Worm (Caenorhabditis elegans) whole organism, L1 larva: ENCODE data around the gene C03B1.2.

Source experiments
- ceh-82 ChIP-seq, 3 experiments: fragments of 150-350 bp in 1 of 3; sonication (generic microtip) in 2 of 3; optimal IDR thresholded peaks; 2 replicates each; lab custom pipeline; 2014 to 2017; ENCODE audit warnings: missing biosample characterization in 3 of 3, missing genetic modification characterization in 3 of 3
- ceh-88 ChIP-seq: fragments of 200-800 bp; sonication (Bioruptor generic); IDR thresholded peaks from 2 replicates; pipeline ENCODE4 v1.3.6; 2022; ENCODE audit warnings: missing genetic modification characterization, missing compliant biosample characterization
- ceh-90 ChIP-seq: sonication (generic microtip); optimal IDR thresholded peaks from 2 replicates; lab custom pipeline; 2016; ENCODE audit warnings: missing genetic modification characterization, missing compliant biosample characterization
- ces-1 ChIP-seq: fragments of 150-350 bp; optimal IDR thresholded peaks from 2 replicates; lab custom pipeline; 2014; ENCODE audit warnings: missing biosample characterization, missing genetic modification reagents, missing genetic modification characterization
- efl-1 ChIP-seq, 4 experiments: fragments of 150-350 bp; optimal IDR thresholded peaks in 3 of 4; peaks in 1 of 4; 1 replicate in 1 of 4; 2 replicates in 3 of 4; lab custom pipeline; 2014; ENCODE audit warnings: missing biosample characterization in 2 of 4, missing genetic modification characterization in 2 of 4, missing genetic modification reagents in 2 of 4
- egl-27 ChIP-seq, 2 experiments: fragments of 150-350 bp in 1 of 2; sonication (generic microtip); optimal IDR thresholded peaks; 3 replicates each; lab custom pipeline; 2017 to 2018; ENCODE audit warnings: missing biosample characterization in 2 of 2, missing genetic modification characterization in 2 of 2, missing genetic modification reagents in 2 of 2
- elt-2 ChIP-seq: sonication (generic microtip); optimal IDR thresholded peaks from 2 replicates; lab custom pipeline; 2016; ENCODE audit warnings: missing genetic modification characterization, mild to moderate bottlenecking, inconsistent platforms, missing compliant biosample characterization, missing genetic modification reagents
- fkh-10 ChIP-seq: sonication (generic microtip); optimal IDR thresholded peaks from 2 replicates; lab custom pipeline; 2017; ENCODE audit warnings: missing biosample characterization, missing genetic modification reagents, missing genetic modification characterization
- fkh-8 ChIP-seq: sonication (generic microtip); optimal IDR thresholded peaks from 2 replicates; lab custom pipeline; 2016; ENCODE audit warnings: mild to moderate bottlenecking, missing genetic modification characterization, missing compliant biosample characterization
- fos-1 ChIP-seq: fragments of 150-350 bp; optimal IDR thresholded peaks from 2 replicates; lab custom pipeline; 2014; ENCODE audit warnings: missing biosample characterization, missing genetic modification characterization
- hlh-17 ChIP-seq: fragments of 200-800 bp; sonication (Bioruptor generic); optimal IDR thresholded peaks from 2 replicates; lab custom pipeline; 2018; ENCODE audit warnings: missing genetic modification characterization, mild to moderate bottlenecking, missing compliant biosample characterization, moderate library complexity, borderline replicate concordance
- hlh-4 ChIP-seq: sonication (generic microtip); optimal IDR thresholded peaks from 2 replicates; lab custom pipeline; 2016; ENCODE audit warnings: mild to moderate bottlenecking, missing genetic modification characterization, missing compliant biosample characterization
- hpl-2 ChIP-seq: fragments of 150-350 bp; optimal IDR thresholded peaks from 2 replicates; lab custom pipeline; 2014; ENCODE audit warnings: missing biosample characterization, missing genetic modification reagents, missing genetic modification characterization
- irx-1 ChIP-seq: sonication (generic microtip); optimal IDR thresholded peaks from 2 replicates; lab custom pipeline; 2016; ENCODE audit warnings: missing genetic modification characterization, missing compliant biosample characterization
- lin-14 ChIP-seq: fragments of 200-800 bp; sonication (Bioruptor generic); optimal IDR thresholded peaks from 2 replicates; lab custom pipeline; 2018; ENCODE audit warnings: mild to moderate bottlenecking, missing genetic modification characterization, moderate library complexity, missing compliant biosample characterization
- lin-15B ChIP-seq: fragments of 150-350 bp; sonication (generic microtip); optimal IDR thresholded peaks from 3 replicates; lab custom pipeline; 2014; ENCODE audit warnings: missing biosample characterization, missing genetic modification characterization
- lin-35 ChIP-seq, 2 experiments: fragments of 150-350 bp; optimal IDR thresholded peaks; 2 replicates each; lab custom pipeline; 2014; ENCODE audit warnings: missing biosample characterization in 2 of 2, missing genetic modification characterization in 2 of 2, missing genetic modification reagents in 2 of 2
- lir-3 ChIP-seq: sonication (generic microtip); optimal IDR thresholded peaks from 2 replicates; lab custom pipeline; 2016; ENCODE audit warnings: mild to moderate bottlenecking, missing genetic modification characterization, moderate library complexity, missing compliant biosample characterization; ENCODE audit not compliant: poor library complexity
- lsy-2 ChIP-seq, 2 experiments: fragments of 150-350 bp; optimal IDR thresholded peaks; 2 replicates each; lab custom pipeline; 2014; ENCODE audit warnings: missing biosample characterization in 2 of 2, missing genetic modification characterization in 2 of 2
- mdl-1 ChIP-seq, 2 experiments: fragments of 150-350 bp; optimal IDR thresholded peaks; 2 replicates each; lab custom pipeline; 2014 to 2017; ENCODE audit warnings: missing biosample characterization in 2 of 2, missing genetic modification characterization in 2 of 2, inconsistent platforms in 1 of 2
- nhr-11 ChIP-seq: fragments of 150-350 bp; optimal IDR thresholded peaks from 2 replicates; lab custom pipeline; 2014; ENCODE audit warnings: missing biosample characterization, missing genetic modification characterization
- nhr-237 ChIP-seq: fragments of 150-350 bp; optimal IDR thresholded peaks from 2 replicates; lab custom pipeline; 2014; ENCODE audit warnings: missing biosample characterization, missing genetic modification characterization
- nhr-47 ChIP-seq: sonication (generic microtip); optimal IDR thresholded peaks from 2 replicates; lab custom pipeline; 2016; ENCODE audit warnings: mild to moderate bottlenecking, missing genetic modification characterization, moderate library complexity, missing compliant biosample characterization
- nhr-71 ChIP-seq: sonication (generic microtip); optimal IDR thresholded peaks from 2 replicates; lab custom pipeline; 2016; ENCODE audit warnings: mild to moderate bottlenecking, missing genetic modification characterization, moderate library complexity, missing compliant biosample characterization
- nhr-76 ChIP-seq: sonication (generic microtip); optimal IDR thresholded peaks from 2 replicates; lab custom pipeline; 2017; ENCODE audit warnings: missing biosample characterization, missing genetic modification characterization
- nhr-77 ChIP-seq: fragments of 150-350 bp; optimal IDR thresholded peaks from 2 replicates; lab custom pipeline; 2014; ENCODE audit warnings: missing biosample characterization, missing genetic modification characterization
- nhr-85 ChIP-seq: sonication (generic microtip); peaks from one replicate; lab custom pipeline; 2016; ENCODE audit warnings: missing genetic modification characterization, inconsistent platforms, missing compliant biosample characterization
- pqm-1 ChIP-seq: sonication (generic microtip); optimal IDR thresholded peaks from 3 replicates; lab custom pipeline; 2017; ENCODE audit warnings: missing biosample characterization, missing genetic modification characterization
- rnt-1 ChIP-seq: sonication (generic microtip); optimal IDR thresholded peaks from 2 replicates; lab custom pipeline; 2016; ENCODE audit warnings: mild to moderate bottlenecking, missing genetic modification characterization, moderate library complexity, missing compliant biosample characterization
- skn-1 ChIP-seq: fragments of 150-350 bp; optimal IDR thresholded peaks from 2 replicates; lab custom pipeline; 2014; ENCODE audit warnings: missing biosample characterization, missing genetic modification characterization
- snpc-4 ChIP-seq: fragments of 150-350 bp; optimal IDR thresholded peaks from 2 replicates; lab custom pipeline; 2014; ENCODE audit warnings: missing biosample characterization, missing genetic modification characterization
- snu-23 ChIP-seq: sonication (generic microtip); optimal IDR thresholded peaks from 2 replicates; lab custom pipeline; 2016; ENCODE audit warnings: missing genetic modification characterization, missing compliant biosample characterization
- sox-4 ChIP-seq: sonication (generic microtip); optimal IDR thresholded peaks from 2 replicates; lab custom pipeline; 2016; ENCODE audit warnings: missing genetic modification characterization, missing compliant biosample characterization
- swsn-7 ChIP-seq: sonication (generic microtip); optimal IDR thresholded peaks from 2 replicates; lab custom pipeline; 2016; ENCODE audit warnings: missing genetic modification characterization, missing compliant biosample characterization
- tbx-2 ChIP-seq: sonication (generic microtip); optimal IDR thresholded peaks from 2 replicates; lab custom pipeline; 2016; ENCODE audit warnings: missing genetic modification characterization, missing compliant biosample characterization
- tlp-1 ChIP-seq: fragments of 150-350 bp; optimal IDR thresholded peaks from 2 replicates; lab custom pipeline; 2014; ENCODE audit warnings: missing biosample characterization, missing genetic modification characterization
- unc-62 ChIP-seq: fragments of 150-350 bp; optimal IDR thresholded peaks from 2 replicates; lab custom pipeline; 2014; ENCODE audit warnings: missing biosample characterization, missing genetic modification reagents, missing genetic modification characterization
- unc-86 ChIP-seq: sonication (generic microtip); optimal IDR thresholded peaks from 2 replicates; lab custom pipeline; 2016; ENCODE audit warnings: missing genetic modification characterization, missing compliant biosample characterization
- unc-98 ChIP-seq: fragments of 200-800 bp; sonication (Bioruptor generic); IDR thresholded peaks from 2 replicates; pipeline ENCODE4 v1.3.6; 2022; ENCODE audit warnings: missing genetic modification characterization, missing compliant biosample characterization
- vab-15 ChIP-seq: sonication (generic microtip); optimal IDR thresholded peaks from 2 replicates; lab custom pipeline; 2017; ENCODE audit warnings: missing genotype, mild to moderate bottlenecking, missing genetic modification characterization, missing compliant biosample characterization
- zip-4 ChIP-seq: fragments of 200-800 bp; sonication (Bioruptor generic); optimal IDR thresholded peaks from 2 replicates; lab custom pipeline; 2018; ENCODE audit warnings: mild to moderate bottlenecking, missing genetic modification characterization, moderate library complexity, missing compliant biosample characterization
- ztf-4 ChIP-seq: fragments of 150-350 bp; optimal IDR thresholded peaks from 2 replicates; lab custom pipeline; 2014; ENCODE audit warnings: missing biosample characterization, missing genetic modification characterization

Gene C03B1.2

DNA sequence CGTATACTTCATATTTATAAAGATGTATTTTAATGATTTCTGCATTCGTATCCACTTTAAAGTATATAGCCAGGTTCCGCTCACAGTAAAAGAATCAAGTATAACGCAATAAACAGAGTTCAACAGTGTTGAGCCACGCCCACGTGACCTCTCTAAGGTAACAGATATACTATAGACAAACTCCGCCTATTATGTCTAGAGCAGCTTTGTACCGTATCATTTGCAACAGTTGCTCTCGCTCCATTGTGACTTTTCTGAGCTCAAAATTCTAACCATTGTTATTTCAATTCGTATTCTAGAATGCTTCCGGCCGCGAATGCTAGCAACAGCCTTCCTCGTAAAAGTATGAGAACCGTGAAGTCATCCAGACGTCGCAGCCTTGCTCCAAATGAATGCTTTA, 3.5 kb downstream of the C03B1.2 start, which contains the start of gene C03B1.17:
TSS of gene C03B1.17 (plus strand) at position 301 of the 400 bp plus-strand sequence.
- TF ChIP-seq nhr-85 (no peak), lir-3 (no peak), egl-27 (tag; optimal IDR thresholded peaks at IDR 0.05; lab: Kevin White, UChicago) (no peak), fkh-8 (no peak), unc-98 (GFP tag; lab: Robert Waterston, UW) (no peak), vab-15 (tag; lab: Kevin White, UChicago) (no peak), nhr-77 (tag; lab: Kevin White, UChicago) (no peak), hlh-4 (tag; lab: Kevin White, UChicago) (no peak), lin-35 (GFP tag; optimal IDR thresholded peaks at IDR 0.05; lab: Kevin White, UChicago) (no peak), lin-14 (GFP tag; lab: Kevin White, UChicago) (no peak), ces-1 (GFP tag; lab: Kevin White, UChicago) (no peak), unc-62 (GFP tag; lab: Kevin White, UChicago) (no peak), swsn-7 (tag; lab: Kevin White, UChicago) (no peak), fos-1 (no peak)

DNA sequence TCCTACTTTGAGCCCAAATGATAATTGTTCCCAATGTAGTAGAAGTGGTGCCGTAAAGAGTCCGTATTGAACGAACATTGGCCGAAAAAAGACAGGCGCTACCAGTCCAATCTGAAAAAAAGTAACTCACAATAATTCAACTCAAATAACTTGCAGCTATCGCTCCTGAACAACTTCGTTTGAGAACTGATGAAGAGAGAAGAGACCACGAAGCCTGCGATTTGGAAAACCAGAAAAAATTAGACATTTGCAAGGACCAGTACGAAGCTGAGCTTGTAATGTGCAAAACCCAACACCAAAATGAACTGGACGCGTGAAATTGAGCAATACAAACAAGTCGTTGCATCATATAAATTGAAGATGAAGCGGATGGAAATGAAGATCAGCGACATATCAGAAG, 4.6 kb downstream of the C03B1.2 start, which contains the start of gene C03B1.1:
TSS of gene C03B1.1 (plus strand) at position 301 of the 400 bp plus-strand sequence.
- TF ChIP-seq egl-27 (tag; optimal IDR thresholded peaks at IDR 0.05; lab: Kevin White, UChicago) (no peak), efl-1 (optimal IDR thresholded peaks at IDR 0.05; lab: Kevin White, UChicago) (no peak), efl-1 (GFP tag; optimal IDR thresholded peaks at IDR 0.05 in 1 of 2; lab: Kevin White, UChicago) (peak in 1 of 2 experiments; percentile 42)
- TF ChIP-seq, all 84 proteins: peak for 1

DNA sequence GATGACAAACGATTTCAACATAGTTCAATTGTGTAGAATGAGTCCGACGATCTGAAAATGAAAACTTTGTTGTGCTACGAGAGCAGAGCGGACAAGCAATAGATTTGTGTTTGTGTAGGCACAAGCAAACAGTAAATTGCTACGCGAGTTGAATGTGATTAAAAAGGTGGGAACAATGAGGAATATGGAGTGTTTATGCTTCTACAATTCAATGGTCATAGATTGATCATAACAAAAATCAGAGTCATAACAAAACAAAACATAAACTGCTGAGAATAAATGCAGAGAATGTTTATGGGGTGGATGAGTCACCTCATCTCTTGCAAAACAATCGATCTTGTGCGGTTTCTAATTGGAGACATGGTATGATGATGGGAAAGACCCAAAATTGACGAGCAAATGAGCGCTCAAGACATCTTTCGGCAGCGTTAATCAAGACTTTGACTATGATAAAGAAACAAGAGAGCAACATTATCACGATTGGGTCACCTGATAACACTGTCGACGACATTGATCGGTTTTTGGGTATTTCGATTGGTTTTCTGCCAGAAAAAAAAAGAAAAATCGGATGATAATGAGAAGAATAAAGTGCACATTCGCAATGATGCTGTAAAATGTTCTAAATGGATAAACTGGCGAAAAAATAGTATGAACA, 7.9 kb downstream of the C03B1.2 start, which contains the start of gene lmp-1:
TSS of gene lmp-1 (minus strand) at position 51 of the 655 bp plus-strand sequence.
- TF ChIP-seq skn-1 (tag; lab: Kevin White, UChicago) (no peak), efl-1 (optimal IDR thresholded peaks at IDR 0.05; lab: Kevin White, UChicago) (no peak), efl-1 (GFP tag; optimal IDR thresholded peaks at IDR 0.05 in 1 of 2; lab: Kevin White, UChicago) (peak in 1 of 2 experiments; percentile 65), ztf-4 (no peak), elt-2 (tag; lab: Kevin White, UChicago) (peak; percentile 34), hlh-4 (tag; lab: Kevin White, UChicago) (no peak), nhr-237 (tag; lab: Kevin White, UChicago) (no peak)

DNA sequence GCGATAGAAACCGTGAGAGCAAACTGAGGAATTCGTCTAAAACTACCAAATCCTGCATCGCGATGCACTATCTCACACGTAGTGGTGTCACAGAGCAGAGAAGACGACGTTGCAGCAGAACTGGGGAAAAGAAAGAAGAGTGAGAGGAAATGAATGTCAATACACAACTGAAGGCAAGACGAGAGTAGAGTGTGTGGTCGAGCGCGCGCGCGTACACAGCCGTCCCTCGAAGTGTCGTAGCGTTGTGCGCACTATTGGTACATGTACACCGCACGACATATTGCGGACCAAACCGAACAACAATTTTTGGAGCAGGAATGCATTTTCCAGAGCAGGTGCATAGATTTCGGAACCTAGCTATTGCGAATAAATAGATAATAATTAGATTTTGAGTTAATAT, 8.5 kb downstream of the C03B1.2 start:
- TF ChIP-seq fos-1 (peak; percentile 48), sox-4 (tag; lab: Kevin White, UChicago) (no peak), tbx-2 (tag; lab: Kevin White, UChicago) (peak; percentile 58), hlh-17 (GFP tag; lab: Kevin White, UChicago) (no peak), lsy-2 (tag; optimal IDR thresholded peaks at IDR 0.05; lab: Kevin White, UChicago) (peak; percentile 33 to 66), zip-4 (GFP tag; lab: Kevin White, UChicago) (peak; percentile 11), swsn-7 (tag; lab: Kevin White, UChicago) (peak; percentile 61), unc-86 (tag; lab: Kevin White, UChicago) (peak; percentile 47), ceh-88 (GFP tag; lab: Robert Waterston, UW) (no peak), nhr-47 (tag; lab: Kevin White, UChicago) (peak; percentile 68), nhr-71 (tag; lab: Kevin White, UChicago) (peak; percentile 71), snu-23 (GFP tag; lab: Kevin White, UChicago) (peak; percentile 74), tlp-1 (tag; lab: Kevin White, UChicago) (no peak), lir-3 (no peak), lin-14 (GFP tag; lab: Kevin White, UChicago) (peak; percentile 91), elt-2 (tag; lab: Kevin White, UChicago) (no peak), irx-1 (tag; lab: Kevin White, UChicago) (peak; percentile 23), lin-15B (tag; lab: Kevin White, UChicago) (no peak), mdl-1 (tag; optimal IDR thresholded peaks at IDR 0.05; lab: Kevin White, UChicago) (peak in 1 of 2 experiments; percentile 49), fkh-8 (peak; percentile 85), fkh-10 (GFP tag; lab: Kevin White, UChicago) (peak; percentile 20), nhr-11 (tag; lab: Kevin White, UChicago) (no peak), rnt-1 (tag; lab: Kevin White, UChicago) (peak; percentile 54), unc-98 (GFP tag; lab: Robert Waterston, UW) (no peak), nhr-76 (tag; lab: Kevin White, UChicago) (no peak), pqm-1 (tag; lab: Kevin White, UChicago) (no peak), skn-1 (tag; lab: Kevin White, UChicago) (peak; percentile 61), hpl-2 (GFP tag; lab: Kevin White, UChicago) (no peak), snpc-4 (tag; lab: Kevin White, UChicago) (no peak), ceh-82 (tag; optimal IDR thresholded peaks at IDR 0.05; lab: Kevin White, UChicago) (peak; percentile 27 to 80 (median 50)), ceh-90 (tag; lab: Kevin White, UChicago) (no peak), efl-1 (optimal IDR thresholded peaks at IDR 0.05; lab: Kevin White, UChicago) (peak; percentile 29 to 47), efl-1 (GFP tag; optimal IDR thresholded peaks at IDR 0.05 in 1 of 2; lab: Kevin White, UChicago) (peak; percentile 53 to 60)
